Worm (Caenorhabditis elegans) whole organism, young adult: Measurements from ENCODE around the gene set-4.

Source experiments
- B0019.2 ChIP-seq: fragments of 200-800 bp; sonication (Bioruptor generic); conservative IDR thresholded peaks from 2 replicates; pipeline ENCODE4 v1.3.6; 2022; ENCODE audit warnings: missing genetic modification reagents, missing genetic modification characterization, missing compliant biosample characterization
- B0261.1 ChIP-seq: sonication (generic microtip); optimal IDR thresholded peaks from 2 replicates; lab custom pipeline; 2016; ENCODE audit warnings: mild to moderate bottlenecking, missing genetic modification characterization, moderate library complexity, missing compliant biosample characterization
- B0336.3 ChIP-seq: fragments of 200-800 bp; sonication (Bioruptor generic); IDR thresholded peaks from 2 replicates; pipeline ENCODE4 v1.3.6; 2022; ENCODE audit warnings: missing genetic modification characterization, missing compliant biosample characterization
- C17E4.6 ChIP-seq: fragments of 200-800 bp; sonication (Bioruptor generic); IDR thresholded peaks from 2 replicates; pipeline ENCODE4 v1.3.6; 2022; ENCODE audit warnings: missing genetic modification reagents, missing genetic modification characterization, missing compliant biosample characterization
- F23B12.7 ChIP-seq: sonication (generic microtip); optimal IDR thresholded peaks from 2 replicates; lab custom pipeline; 2017; ENCODE audit warnings: missing genetic modification characterization, mild to moderate bottlenecking, missing compliant biosample characterization, antibody characterized with exemption, moderate library complexity; ENCODE audit not compliant: insufficient read depth
- F33H1.4 ChIP-seq: fragments of 200-800 bp; sonication (Bioruptor generic); IDR thresholded peaks from 2 replicates; pipeline ENCODE4 v1.3.6; 2022; ENCODE audit warnings: missing genetic modification reagents, missing genetic modification characterization, missing compliant biosample characterization
- F49E8.2 ChIP-seq: sonication (generic microtip); optimal IDR thresholded peaks from 3 replicates; lab custom pipeline; 2017; ENCODE audit warnings: missing genetic modification characterization, mild to moderate bottlenecking, missing compliant biosample characterization, antibody characterized with exemption, moderate library complexity; ENCODE audit not compliant: insufficient read depth
- Y79H2A.3 ChIP-seq: fragments of 200-800 bp; sonication (Bioruptor generic); conservative IDR thresholded peaks from 2 replicates; pipeline ENCODE4 v1.3.6; 2022; ENCODE audit warnings: missing genetic modification reagents, missing genetic modification characterization, missing compliant biosample characterization
- Y95B8A.8 ChIP-seq: fragments of 200-800 bp; sonication (Bioruptor generic); IDR thresholded peaks from 2 replicates; pipeline ENCODE4 v1.3.6; 2022; ENCODE audit warnings: missing genetic modification reagents, missing genetic modification characterization, missing compliant biosample characterization
- akir-1 ChIP-seq: fragments of 200-800 bp; sonication (Bioruptor generic); optimal IDR thresholded peaks from 2 replicates; lab custom pipeline; 2018; ENCODE audit warnings: mild to moderate bottlenecking, missing genetic modification characterization, moderate library complexity, missing compliant biosample characterization
- athp-1 ChIP-seq: sonication (generic microtip); optimal IDR thresholded peaks from 2 replicates; lab custom pipeline; 2017; ENCODE audit warnings: mild to moderate bottlenecking, missing genetic modification characterization, missing compliant biosample characterization
- attf-5 ChIP-seq: fragments of 200-800 bp; sonication (Bioruptor generic); optimal IDR thresholded peaks from 2 replicates; lab custom pipeline; 2018; ENCODE audit warnings: mild to moderate bottlenecking, missing genetic modification characterization, missing compliant biosample characterization
- bed-1 ChIP-seq: fragments of 200-800 bp; sonication (Bioruptor generic); IDR thresholded peaks from 2 replicates; pipeline ENCODE4 v1.3.6; 2022; ENCODE audit warnings: missing genetic modification reagents, missing genetic modification characterization, missing compliant biosample characterization
- ceh-27 ChIP-seq: fragments of 200-800 bp; sonication (Bioruptor generic); optimal IDR thresholded peaks from 2 replicates; lab custom pipeline; 2018; ENCODE audit warnings: mild to moderate bottlenecking, missing genetic modification characterization, moderate library complexity, missing compliant biosample characterization
- ceh-58 ChIP-seq: fragments of 200-800 bp; sonication (Bioruptor generic); IDR thresholded peaks from 2 replicates; pipeline ENCODE4 v1.3.6; 2022; ENCODE audit warnings: missing genetic modification characterization, missing compliant biosample characterization
- chd-7 ChIP-seq: sonication (generic microtip); optimal IDR thresholded peaks from 2 replicates; lab custom pipeline; 2016; ENCODE audit warnings: mild to moderate bottlenecking, missing genetic modification characterization, moderate library complexity, missing compliant biosample characterization
- die-1 ChIP-seq: sonication (generic microtip); optimal IDR thresholded peaks from 2 replicates; lab custom pipeline; 2016; ENCODE audit warnings: missing genotype, mild to moderate bottlenecking, missing genetic modification characterization, missing compliant biosample characterization
- dox-1 ChIP-seq: fragments of 200-800 bp; sonication (Bioruptor generic); IDR thresholded peaks from 2 replicates; pipeline ENCODE4 v1.3.6; 2022; ENCODE audit warnings: missing genetic modification reagents, missing genetic modification characterization, missing compliant biosample characterization
- dpl-1 ChIP-seq: fragments of 150-350 bp; optimal IDR thresholded peaks from 2 replicates; lab custom pipeline; 2014; ENCODE audit warnings: missing biosample characterization, missing genetic modification reagents, missing genetic modification characterization
- efl-1 ChIP-seq: fragments of 150-350 bp; optimal IDR thresholded peaks from 2 replicates; lab custom pipeline; 2014; ENCODE audit warnings: missing biosample characterization, missing genetic modification reagents, missing genetic modification characterization
- hmg-20 ChIP-seq: fragments of 200-800 bp; sonication (Bioruptor generic); IDR thresholded peaks from 2 replicates; pipeline ENCODE4 v1.3.6; 2022; ENCODE audit warnings: missing genetic modification reagents, missing genetic modification characterization, missing compliant biosample characterization
- hsf-1 ChIP-seq: fragments of 200-800 bp; sonication (Bioruptor generic); IDR thresholded peaks from 2 replicates; pipeline ENCODE4 v1.3.6; 2022; ENCODE audit warnings: missing genetic modification reagents, missing genetic modification characterization, missing compliant biosample characterization
- let-607 ChIP-seq, 2 experiments: fragments of 200-800 bp in 1 of 2; sonication (Bioruptor generic) in 1 of 2; sonication (generic microtip) in 1 of 2; optimal IDR thresholded peaks; 2 replicates each; lab custom pipeline; 2016 to 2018; ENCODE audit warnings: mild to moderate bottlenecking in 2 of 2, missing compliant biosample characterization in 2 of 2, missing genetic modification characterization in 2 of 2, moderate library complexity in 2 of 2, missing genotype in 1 of 2
- lin-26 ChIP-seq: fragments of 200-800 bp; sonication (Bioruptor generic); IDR thresholded peaks from 2 replicates; pipeline ENCODE4 v1.3.6; 2022; ENCODE audit warnings: missing genetic modification reagents, missing genetic modification characterization, missing compliant biosample characterization
- lin-35 ChIP-seq, 3 experiments: fragments of 150-350 bp in 2 of 3; sonication (generic microtip) in 1 of 3; optimal IDR thresholded peaks; 2 replicates each; lab custom pipeline; 2014 to 2018; ENCODE audit warnings: missing biosample characterization in 3 of 3, missing genetic modification characterization in 3 of 3, missing genetic modification reagents in 3 of 3
- lin-40 ChIP-seq: sonication (generic microtip); optimal IDR thresholded peaks from 2 replicates; lab custom pipeline; 2016; ENCODE audit warnings: missing genetic modification characterization, mild to moderate bottlenecking, missing compliant biosample characterization, missing genotype, missing genetic modification reagents
- lin-54 ChIP-seq: fragments of 200-800 bp; sonication (Bioruptor generic); optimal IDR thresholded peaks from 2 replicates; lab custom pipeline; 2018; ENCODE audit warnings: mild to moderate bottlenecking, missing genetic modification characterization, missing compliant biosample characterization
- lir-1 ChIP-seq: fragments of 200-800 bp; sonication (Bioruptor generic); conservative IDR thresholded peaks from 2 replicates; pipeline ENCODE4 v1.3.6; 2022; ENCODE audit warnings: missing genetic modification reagents, missing genetic modification characterization, missing compliant biosample characterization
- lsl-1 ChIP-seq: fragments of 200-800 bp; sonication (Bioruptor generic); optimal IDR thresholded peaks from 2 replicates; lab custom pipeline; 2018; ENCODE audit warnings: mild to moderate bottlenecking, missing genetic modification characterization, moderate library complexity, missing compliant biosample characterization
- madf-6 ChIP-seq: fragments of 200-800 bp; sonication (Bioruptor generic); IDR thresholded peaks from 2 replicates; pipeline ENCODE4 v1.3.6; 2022; ENCODE audit warnings: missing genetic modification reagents, missing genetic modification characterization, missing compliant biosample characterization
- nfya-2 ChIP-seq: fragments of 200-800 bp; sonication (Bioruptor generic); IDR thresholded peaks from 2 replicates; pipeline ENCODE4 v1.3.6; 2022; ENCODE audit warnings: missing genetic modification reagents, missing genetic modification characterization, missing compliant biosample characterization
- nfyb-1 ChIP-seq: fragments of 200-800 bp; sonication (Bioruptor generic); IDR thresholded peaks from 2 replicates; pipeline ENCODE4 v1.3.6; 2022; ENCODE audit warnings: missing genetic modification reagents, missing genetic modification characterization, missing compliant biosample characterization
- nhr-120 ChIP-seq: fragments of 200-800 bp; sonication (Bioruptor generic); IDR thresholded peaks from 2 replicates; pipeline ENCODE4 v1.3.6; 2022; ENCODE audit warnings: missing genetic modification characterization, missing compliant biosample characterization
- rpc-1 ChIP-seq, 2 experiments: fragments of 150-350 bp in 1 of 2; sonication (generic microtip) in 1 of 2; optimal IDR thresholded peaks; 2 replicates each; lab custom pipeline; 2014 to 2018; ENCODE audit warnings: missing biosample characterization in 1 of 2, missing genetic modification characterization in 1 of 2, missing genetic modification reagents in 1 of 2, missing genotype in 1 of 2
- sea-2 ChIP-seq: fragments of 200-800 bp; sonication (Bioruptor generic); IDR thresholded peaks from 2 replicates; pipeline ENCODE4 v1.3.6; 2022; ENCODE audit warnings: missing genetic modification characterization, missing compliant biosample characterization
- snpc-1.3 ChIP-seq: sonication (generic microtip); optimal IDR thresholded peaks from 2 replicates; lab custom pipeline; 2017; ENCODE audit warnings: missing genetic modification characterization, mild to moderate bottlenecking, missing compliant biosample characterization, antibody characterized with exemption, moderate library complexity, missing genotype, missing genetic modification reagents; ENCODE audit not compliant: insufficient read depth
- snpc-3.4 ChIP-seq: sonication (generic microtip); optimal IDR thresholded peaks from 2 replicates; lab custom pipeline; 2017; ENCODE audit warnings: missing genetic modification characterization, mild to moderate bottlenecking, missing compliant biosample characterization, antibody characterized with exemption, moderate library complexity, missing genotype, missing genetic modification reagents
- tbp1 ChIP-seq: fragments of 200-800 bp; sonication (Bioruptor generic); optimal IDR thresholded peaks from 2 replicates; lab custom pipeline; 2018; ENCODE audit warnings: mild to moderate bottlenecking, missing genetic modification characterization, missing compliant biosample characterization
- tlf-1 ChIP-seq: fragments of 200-800 bp; sonication (Bioruptor generic); optimal IDR thresholded peaks from 2 replicates; lab custom pipeline; 2018; ENCODE audit warnings: mild to moderate bottlenecking, missing genetic modification characterization, missing compliant biosample characterization
- ztf-18 ChIP-seq: sonication (generic microtip); optimal IDR thresholded peaks from 2 replicates; lab custom pipeline; 2016; ENCODE audit warnings: missing genotype, mild to moderate bottlenecking, missing genetic modification characterization, missing compliant biosample characterization
- ztf-28 ChIP-seq: fragments of 200-800 bp; sonication (Bioruptor generic); IDR thresholded peaks from 2 replicates; pipeline ENCODE4 v1.3.6; 2022; ENCODE audit warnings: missing genetic modification reagents, missing genetic modification characterization, missing compliant biosample characterization

Gene set-4

ce11 chrII:6358905-6359304 is 27.8 kb upstream of the set-4 start, which contains the start of gene C32D5.12:
TSS of gene C32D5.12 (minus strand) at chrII:6359005.
- TF ChIP-seq bed-1 (no peak), athp-1 (tag; lab: Kevin White, UChicago) (no peak), hmg-20 (GFP tag; lab: Robert Waterston, UW) (no peak), nfyb-1 (GFP tag; lab: Robert Waterston, UW) (no peak), lir-1 (GFP tag; lab: Robert Waterston, UW) (no peak), lin-54 (GFP tag; lab: Kevin White, UChicago) (no peak), B0019.2 (no peak), nfya-2 (GFP tag; lab: Robert Waterston, UW) (no peak), chd-7 (tag; lab: Kevin White, UChicago) (no peak), akir-1 (GFP tag; lab: Kevin White, UChicago) (no peak)

- peak; percentile 37 for TF ChIP-seq snpc-3.4 (tag; lab: Kevin White, UChicago)
- TF ChIP-seq snpc-1.3 (tag; lab: Kevin White, UChicago): peak; percentile 28
- peak; percentile 66 for TF ChIP-seq lin-26
- peak; percentile 49; the same call in 1 of the 2 replicates for TF ChIP-seq madf-6
- peak; percentile 56 for TF ChIP-seq rpc-1 (optimal IDR thresholded peaks at IDR 0.05; lab: Kevin White, UChicago)
- peak; percentile 78 for TF ChIP-seq rpc-1 (tag; optimal IDR thresholded peaks at IDR 0.05; lab: Kevin White, UChicago)
- TF ChIP-seq hsf-1 (GFP tag; lab: Robert Waterston, UW): 0 out of 2 replicates have a peak, but pooled peaks have one; percentile 30
- TF ChIP-seq Y95B8A.8 (GFP tag; lab: Robert Waterston, UW): no peak
- TF ChIP-seq B0261.1 (tag; lab: Kevin White, UChicago): peak; percentile 52
- peak; percentile 83 for TF ChIP-seq tbp1 (GFP tag; lab: Kevin White, UChicago)
- no peak for TF ChIP-seq let-607 (tag; optimal IDR thresholded peaks at IDR 0.05; lab: Kevin White, UChicago)
- peak; percentile 25 for TF ChIP-seq die-1 (tag; lab: Kevin White, UChicago)
- TF ChIP-seq F23B12.7 (tag; lab: Kevin White, UChicago): peak; percentile 54
- peak; percentile 37 for TF ChIP-seq lin-54 (GFP tag; lab: Kevin White, UChicago)
- no peak for TF ChIP-seq lin-35 (GFP tag; optimal IDR thresholded peaks at IDR 0.05; lab: Kevin White, UChicago)
- 0 out of 2 replicates have a peak, but pooled peaks have one; percentile 93 for TF ChIP-seq ceh-58 (GFP tag; lab: Robert Waterston, UW)
- TF ChIP-seq C17E4.6 (GFP tag; lab: Robert Waterston, UW): no peak
- TF ChIP-seq F49E8.2: peak; percentile 35
- TF ChIP-seq athp-1 (tag; lab: Kevin White, UChicago): peak; percentile 50
These were observed 27.1 kb upstream of the set-4 start for ce11 chrII:6358232-6358631.

- TF ChIP-seq Y79H2A.3: no peak
- peak; percentile 42; the same call in 1 of the 2 replicates for TF ChIP-seq F33H1.4 (GFP tag; lab: Robert Waterston, UW)
- peak; percentile 83 for TF ChIP-seq attf-5 (GFP tag; lab: Kevin White, UChicago)
- TF ChIP-seq dox-1 (GFP tag; lab: Robert Waterston, UW): peak; percentile 65
- peak; percentile 31 for TF ChIP-seq ceh-27 (GFP tag; lab: Kevin White, UChicago)
- TF ChIP-seq nhr-120 (GFP tag; lab: Robert Waterston, UW): no peak
- TF ChIP-seq lsl-1: peak; percentile 53
- no peak for TF ChIP-seq ztf-28 (GFP tag; lab: Robert Waterston, UW)
- 0 out of 2 replicates have a peak, but pooled peaks have one; percentile 37 for TF ChIP-seq B0336.3 (GFP tag; lab: Robert Waterston, UW)
- TF ChIP-seq lin-35 (GFP tag; optimal IDR thresholded peaks at IDR 0.05; lab: Kevin White, UChicago): peak in 1 of 3 experiments; percentile 72
- TF ChIP-seq ztf-18 (tag; lab: Kevin White, UChicago): peak; percentile 92
- no peak for TF ChIP-seq sea-2 (GFP tag; lab: Robert Waterston, UW)
- TF ChIP-seq efl-1 (GFP tag; lab: Kevin White, UChicago): peak; percentile 22
- TF ChIP-seq lin-40 (tag; lab: Kevin White, UChicago): peak; percentile 55
- peak; percentile 7 for TF ChIP-seq tlf-1 (GFP tag; lab: Kevin White, UChicago)
- 0 out of 2 replicates have a peak, but pooled peaks have one; percentile 38 for TF ChIP-seq nfyb-1 (GFP tag; lab: Robert Waterston, UW)
- TF ChIP-seq dpl-1 (GFP tag; lab: Kevin White, UChicago): peak; percentile 22
These were observed 24.5 kb upstream of the set-4 start, which contains the start of gene C32D5.11 for ce11 chrII:6355396-6356346. TSS of gene C32D5.11 (minus strand) at chrII:6355446.
